Worm (Caenorhabditis elegans): Measurements from ENCODE around the gene mans-3.

The mans-3 gene

DNA sequence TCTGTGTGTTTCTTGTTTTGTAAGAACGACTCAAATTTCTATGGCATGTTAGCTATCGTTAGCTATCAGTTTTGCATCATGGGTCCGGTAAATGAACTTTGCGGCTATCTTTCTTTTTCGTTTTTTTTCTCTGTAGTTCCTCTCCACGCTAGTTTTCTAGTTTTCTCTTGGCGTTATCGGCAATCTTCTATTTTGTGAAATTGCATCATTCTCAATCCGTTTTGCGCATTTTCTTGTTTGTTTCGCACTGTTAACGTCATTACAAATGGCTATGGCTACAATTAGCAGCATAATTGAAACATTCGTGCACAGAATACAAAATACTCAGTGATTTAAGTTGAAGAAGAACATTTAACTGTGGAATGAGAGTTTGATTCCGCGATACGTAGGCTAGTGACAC, 47.8 kb downstream of the mans-3 start:
- peak; percentile 23 for TF ChIP-seq ces-1 (GFP tag; optimal IDR thresholded peaks at IDR 0.05)
- no peak for TF ChIP-seq hmg-1.1 (GFP tag; IDR thresholded peaks at IDR 0.05)
- no peak for TF ChIP-seq ceh-44 (GFP tag; IDR thresholded peaks at IDR 0.05)
- no peak for TF ChIP-seq lin-1 (GFP tag; IDR thresholded peaks at IDR 0.05)
- TF ChIP-seq jun-1 (tag; optimal IDR thresholded peaks at IDR 0.05), result no peak
- no peak for TF ChIP-seq zip-2 (tag; optimal IDR thresholded peaks at IDR 0.05)
- TF ChIP-seq ceh-28 (tag; optimal IDR thresholded peaks at IDR 0.05), result no peak
- no peak for TF ChIP-seq fkh-10 (GFP tag; optimal IDR thresholded peaks at IDR 0.05)
- TF ChIP-seq daf-12 (tag; optimal IDR thresholded peaks at IDR 0.05), result no peak
- no peak for TF ChIP-seq snpc-4 (tag; optimal IDR thresholded peaks at IDR 0.05)
- TF ChIP-seq saeg-2 (GFP tag; IDR thresholded peaks at IDR 0.05), result no peak
- TF ChIP-seq ceh-20 (GFP tag; IDR thresholded peaks at IDR 0.05), result no peak
- TF ChIP-seq nhr-28 (tag; optimal IDR thresholded peaks at IDR 0.05), result peak; percentile 72
- no peak for TF ChIP-seq spr-1 (tag; optimal IDR thresholded peaks at IDR 0.05)
- TF ChIP-seq mes-2 (tag; optimal IDR thresholded peaks at IDR 0.05; ENCODE audit: poor library complexity, severe bottlenecking), result peak; percentile 23
- TF ChIP-seq pqm-1 (tag; optimal IDR thresholded peaks at IDR 0.05), result no peak
- TF ChIP-seq aha-1 (tag), result peak; percentile 32
- no peak for TF ChIP-seq madf-5 (GFP tag; IDR thresholded peaks at IDR 0.05)
- no peak for TF ChIP-seq lin-13 (GFP tag; optimal IDR thresholded peaks at IDR 0.05)
- no peak for TF ChIP-seq nhr-25 (tag; optimal IDR thresholded peaks at IDR 0.05; ENCODE audit: borderline replicate concordance, insufficient read depth)
- TF ChIP-seq lin-39 (tag; optimal IDR thresholded peaks at IDR 0.05), result no peak
- TF ChIP-seq gei-8 (GFP tag; optimal IDR thresholded peaks at IDR 0.05), result no peak
- no peak for TF ChIP-seq D1046.2 (GFP tag; IDR thresholded peaks at IDR 0.05)

DNA sequence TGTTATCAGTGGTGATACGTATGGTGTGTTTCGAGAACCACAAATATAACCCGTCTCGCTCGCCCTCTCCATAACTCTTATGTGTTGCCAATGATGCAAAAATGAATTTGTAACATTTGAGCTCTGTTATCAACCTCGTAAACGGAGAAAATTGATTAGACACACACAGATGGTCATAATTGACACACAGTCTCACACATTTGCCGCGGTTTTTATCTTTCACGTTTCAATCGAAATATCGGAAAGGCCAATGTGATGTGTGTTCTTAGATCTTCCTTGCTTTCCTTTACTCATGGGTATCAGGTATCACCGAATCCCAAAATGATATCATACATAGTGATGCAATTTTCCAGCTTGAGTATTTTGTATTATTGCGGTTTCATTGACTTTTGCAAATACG, 48.4 kb downstream of the mans-3 start:
- TF ChIP-seq tra-1 (GFP tag; IDR thresholded peaks at IDR 0.05), result peak; percentile 66
- no peak for TF ChIP-seq nhr-76 (tag; optimal IDR thresholded peaks at IDR 0.05)
- no peak for TF ChIP-seq R02D3.7 (tag; optimal IDR thresholded peaks at IDR 0.05)
- no peak for TF ChIP-seq ces-1 (GFP tag; optimal IDR thresholded peaks at IDR 0.05)
- TF ChIP-seq aha-1 (tag), result peak; percentile 4
- no peak for TF ChIP-seq aly-2 (tag; optimal IDR thresholded peaks at IDR 0.05)
- peak; percentile 46 for TF ChIP-seq nhr-102 (tag; optimal IDR thresholded peaks at IDR 0.05)
- peak in 1 of 2 experiments; percentile 45 for TF ChIP-seq lsy-2 (tag; optimal IDR thresholded peaks at IDR 0.05)
- no peak for TF ChIP-seq tag-97 (GFP tag; IDR thresholded peaks at IDR 0.05)
- no peak for TF ChIP-seq dpl-1 (GFP tag; optimal IDR thresholded peaks at IDR 0.05)
- TF ChIP-seq ceh-32 (tag; optimal IDR thresholded peaks at IDR 0.05; ENCODE audit: poor library complexity), result no peak
- no peak for TF ChIP-seq nhr-111 (GFP tag; optimal IDR thresholded peaks at IDR 0.05)
- no peak for TF ChIP-seq zfp-2 (tag; optimal IDR thresholded peaks at IDR 0.05)
- TF ChIP-seq D1046.2 (GFP tag; IDR thresholded peaks at IDR 0.05), result no peak
- TF ChIP-seq ceh-82 (tag; optimal IDR thresholded peaks at IDR 0.05), result no peak
- TF ChIP-seq lin-15B (tag; optimal IDR thresholded peaks at IDR 0.05), result no peak
- no peak for TF ChIP-seq nhr-41 (GFP tag; IDR thresholded peaks at IDR 0.05)
- TF ChIP-seq snpc-1.2 (GFP tag; IDR thresholded peaks at IDR 0.05), result no peak
- no peak for TF ChIP-seq F49E8.2 (tag; optimal IDR thresholded peaks at IDR 0.05; ENCODE audit: borderline replicate concordance)
- peak; percentile 93 for TF ChIP-seq dmd-6 (GFP tag; IDR thresholded peaks at IDR 0.05)
- peak; percentile 42 for TF ChIP-seq T20F7.1 (GFP tag; optimal IDR thresholded peaks at IDR 0.05)
- no peak for TF ChIP-seq F44E2.7 (GFP tag; IDR thresholded peaks at IDR 0.05)
- peak; percentile 67 for TF ChIP-seq nhr-10 (tag; optimal IDR thresholded peaks at IDR 0.05)
- TF ChIP-seq nhr-11 (tag; optimal IDR thresholded peaks at IDR 0.05), result no peak
- TF ChIP-seq daf-12 (tag; optimal IDR thresholded peaks at IDR 0.05), result no peak
- TF ChIP-seq ZK546.5 (tag; optimal IDR thresholded peaks at IDR 0.05), result no peak
- no peak for TF ChIP-seq ztf-11 (tag; optimal IDR thresholded peaks at IDR 0.05)
- no peak for TF ChIP-seq daf-8 (GFP tag; IDR thresholded peaks at IDR 0.05)
- TF ChIP-seq ceh-62 (tag; optimal IDR thresholded peaks at IDR 0.05), result no peak
- no peak; the same call in 1 of the 2 replicates for TF ChIP-seq pha-4 (GFP tag; IDR thresholded peaks at IDR 0.05)
- TF ChIP-seq pha-4 (tag; optimal IDR thresholded peaks at IDR 0.05), result no peak
- TF ChIP-seq php-3 (GFP tag; IDR thresholded peaks at IDR 0.05), result peak; percentile 90
- peak; percentile 96 for TF ChIP-seq hlh-11 (tag; optimal IDR thresholded peaks at IDR 0.05)
- TF ChIP-seq unc-130 (GFP tag; optimal IDR thresholded peaks at IDR 0.05), result no peak

Measured in whole organism, L4 larva.